Fruit fly (Drosophila melanogaster) whole organism, prepupa: Measurements from ENCODE around the gene CG34328.

Source experiments
- Blimp-1 ChIP-seq: fragments of 200-800 bp; sonication (Bioruptor generic); optimal IDR thresholded peaks from 3 replicates; lab custom pipeline; 2017; ENCODE audit warnings: missing biosample characterization, missing genetic modification characterization, mild to moderate bottlenecking, moderate library complexity, missing genetic modification reagents
- CG10631 ChIP-seq: fragments of 200-800 bp; sonication (Bioruptor generic); optimal IDR thresholded peaks from 2 replicates; lab custom pipeline; 2016; ENCODE audit warnings: missing biosample characterization, missing genetic modification characterization
- CG10669 ChIP-seq: fragments of 200-800 bp; sonication (Bioruptor generic); optimal IDR thresholded peaks from 3 replicates; lab custom pipeline; 2018; ENCODE audit warnings: missing biosample characterization, mild to moderate bottlenecking, missing genetic modification characterization, moderate library complexity
- CG11294 ChIP-seq: fragments of 200-800 bp; sonication (Bioruptor generic); IDR thresholded peaks from 2 replicates; pipeline ENCODE4 v1.3.6; 2022; ENCODE audit warnings: missing biosample characterization, missing genetic modification characterization
- CG11762 ChIP-seq: fragments of 200-800 bp; sonication (Bioruptor generic); optimal IDR thresholded peaks from 3 replicates; lab custom pipeline; 2016; ENCODE audit warnings: missing biosample characterization, missing genetic modification characterization; ENCODE audit not compliant: insufficient read depth
- CG15336 ChIP-seq: fragments of 200-800 bp; sonication (Bioruptor generic); IDR thresholded peaks from 2 replicates; pipeline ENCODE4 v1.3.6; 2022; ENCODE audit warnings: missing biosample characterization, missing genetic modification characterization
- CG1621 ChIP-seq: fragments of 200-800 bp; sonication (Bioruptor generic); optimal IDR thresholded peaks from 3 replicates; lab custom pipeline; 2018; ENCODE audit warnings: missing biosample characterization, mild to moderate bottlenecking, missing genetic modification characterization
- CG16779 ChIP-seq: fragments of 200-800 bp; sonication (Bioruptor generic); optimal IDR thresholded peaks from 3 replicates; lab custom pipeline; 2017; ENCODE audit warnings: missing biosample characterization, mild to moderate bottlenecking, missing genetic modification characterization
- CG32006 ChIP-seq: fragments of 200-800 bp; sonication (Bioruptor generic); optimal IDR thresholded peaks from 3 replicates; lab custom pipeline; 2017; ENCODE audit warnings: missing biosample characterization, mild to moderate bottlenecking, missing genetic modification characterization
- CG34406 ChIP-seq: fragments of 200-800 bp; sonication (Bioruptor generic); optimal IDR thresholded peaks from 3 replicates; lab custom pipeline; 2016; ENCODE audit warnings: missing biosample characterization, missing genetic modification characterization
- CG3919 ChIP-seq: fragments of 200-800 bp; sonication (Bioruptor generic); optimal IDR thresholded peaks from 3 replicates; lab custom pipeline; 2016; ENCODE audit warnings: missing biosample characterization, missing genetic modification characterization
- CG4318 ChIP-seq: fragments of 200-800 bp; sonication (Bioruptor generic); optimal IDR thresholded peaks from 3 replicates; lab custom pipeline; 2017; ENCODE audit warnings: missing biosample characterization, mild to moderate bottlenecking, missing genetic modification characterization
- CG6163 ChIP-seq: fragments of 200-800 bp; sonication (Bioruptor generic); IDR thresholded peaks from 3 replicates; pipeline ENCODE4 v1.3.6; 2022; ENCODE audit warnings: missing biosample characterization, missing genetic modification characterization
- CG6276 ChIP-seq: fragments of 200-800 bp; sonication (Bioruptor generic); optimal IDR thresholded peaks from 2 replicates; lab custom pipeline; 2017; ENCODE audit warnings: missing biosample characterization, mild to moderate bottlenecking, missing genetic modification characterization
- CG6792 ChIP-seq: fragments of 200-800 bp; sonication (Bioruptor generic); optimal IDR thresholded peaks from 3 replicates; lab custom pipeline; 2016; ENCODE audit warnings: missing biosample characterization, missing genetic modification characterization
- CG6808 ChIP-seq: fragments of 200-800 bp; sonication (Bioruptor generic); optimal IDR thresholded peaks from 3 replicates; lab custom pipeline; 2017; ENCODE audit warnings: missing biosample characterization, missing genetic modification characterization, mild to moderate bottlenecking, moderate library complexity, missing genetic modification reagents
- CG7368 ChIP-seq: fragments of 200-800 bp; sonication (Bioruptor generic); optimal IDR thresholded peaks from 3 replicates; lab custom pipeline; 2016; ENCODE audit warnings: missing biosample characterization, missing genetic modification characterization
- CG8319 ChIP-seq: fragments of 200-800 bp; sonication (Bioruptor generic); optimal IDR thresholded peaks from 3 replicates; lab custom pipeline; 2016; ENCODE audit warnings: missing biosample characterization, missing genetic modification characterization
- CG8632 ChIP-seq: fragments of 200-800 bp; sonication (Bioruptor generic); optimal IDR thresholded peaks from 3 replicates; lab custom pipeline; 2016; ENCODE audit warnings: missing biosample characterization, missing genetic modification characterization
- Eip75B ChIP-seq: fragments of 200-800 bp; sonication (Bioruptor generic); optimal IDR thresholded peaks from 3 replicates; lab custom pipeline; 2016; ENCODE audit warnings: missing biosample characterization, missing genetic modification characterization
- Eip78C ChIP-seq: fragments of 200-800 bp; sonication (Bioruptor generic); peaks from one replicate; lab custom pipeline; 2016; ENCODE audit warnings: missing biosample characterization, missing genetic modification characterization
- Eip93F ChIP-seq: fragments of 200-800 bp; sonication (Bioruptor generic); optimal IDR thresholded peaks from 2 replicates; lab custom pipeline; 2016; ENCODE audit warnings: missing biosample characterization, mild to moderate bottlenecking, missing genetic modification characterization
- Ets21C ChIP-seq: fragments of 200-800 bp; sonication (Bioruptor generic); optimal IDR thresholded peaks from 3 replicates; lab custom pipeline; 2016; ENCODE audit warnings: missing biosample characterization, missing genetic modification characterization
- Ets96B ChIP-seq: fragments of 200-800 bp; optimal IDR thresholded peaks from 2 replicates; lab custom pipeline; 2019; ENCODE audit warnings: missing biosample characterization, mild to moderate bottlenecking, missing genetic modification characterization, moderate library complexity
- Hr38 ChIP-seq: sonication (Bioruptor generic); optimal IDR thresholded peaks from 2 replicates; lab custom pipeline; 2016; ENCODE audit warnings: missing biosample characterization, missing genetic modification characterization
- Hr39 ChIP-seq: fragments of 200-800 bp; sonication (Bioruptor generic); optimal IDR thresholded peaks from 2 replicates; lab custom pipeline; 2016; ENCODE audit warnings: missing biosample characterization, missing genetic modification characterization
- Hr4 ChIP-seq: fragments of 200-800 bp; sonication (Bioruptor generic); optimal IDR thresholded peaks from 3 replicates; lab custom pipeline; 2016; ENCODE audit warnings: missing biosample characterization, missing genetic modification characterization
- Lpt ChIP-seq: fragments of 200-800 bp; sonication (Bioruptor generic); optimal IDR thresholded peaks from 3 replicates; lab custom pipeline; 2016; ENCODE audit warnings: missing biosample characterization, missing genetic modification characterization
- OdsH ChIP-seq: fragments of 200-800 bp; sonication (Bioruptor generic); optimal IDR thresholded peaks from 3 replicates; lab custom pipeline; 2016; ENCODE audit warnings: missing biosample characterization, missing genetic modification characterization
- Sox15 ChIP-seq: fragments of 200-800 bp; sonication (Bioruptor generic); optimal IDR thresholded peaks from 3 replicates; lab custom pipeline; 2016; ENCODE audit warnings: missing biosample characterization, missing genetic modification characterization
- achi ChIP-seq: fragments of 200-800 bp; sonication (Bioruptor generic); optimal IDR thresholded peaks from 3 replicates; lab custom pipeline; 2016; ENCODE audit warnings: missing biosample characterization, missing genetic modification characterization
- cyc ChIP-seq: fragments of 200-800 bp; sonication (Bioruptor generic); optimal IDR thresholded peaks from 3 replicates; lab custom pipeline; 2016; ENCODE audit warnings: missing biosample characterization, missing genetic modification characterization
- dsx ChIP-seq: fragments of 200-800 bp; optimal IDR thresholded peaks from 3 replicates; lab custom pipeline; 2019; ENCODE audit warnings: missing biosample characterization, mild to moderate bottlenecking, missing genetic modification characterization, moderate library complexity; ENCODE audit not compliant: poor library complexity, severe bottlenecking
- eg ChIP-seq: fragments of 200-800 bp; sonication (Bioruptor generic); IDR thresholded peaks from 3 replicates; pipeline ENCODE4 v1.3.6; 2022; ENCODE audit warnings: missing biosample characterization, missing genetic modification characterization
- esn ChIP-seq: fragments of 200-800 bp; sonication (Bioruptor generic); optimal IDR thresholded peaks from 2 replicates; lab custom pipeline; 2016; ENCODE audit warnings: missing biosample characterization, mild to moderate bottlenecking, missing genetic modification characterization, moderate library complexity
- fd59A ChIP-seq: fragments of 200-800 bp; sonication (Bioruptor generic); optimal IDR thresholded peaks from 2 replicates; lab custom pipeline; 2017; ENCODE audit warnings: missing biosample characterization, mild to moderate bottlenecking, missing genetic modification characterization, missing genetic modification reagents
- fd85E ChIP-seq: fragments of 200-800 bp; sonication (Bioruptor generic); optimal IDR thresholded peaks from 3 replicates; lab custom pipeline; 2016; ENCODE audit warnings: missing biosample characterization, missing genetic modification characterization
- fkh ChIP-seq: fragments of 200-800 bp; sonication (Bioruptor generic); optimal IDR thresholded peaks from 3 replicates; lab custom pipeline; 2017; ENCODE audit warnings: missing biosample characterization, mild to moderate bottlenecking, missing genetic modification characterization, moderate library complexity
- lz ChIP-seq: fragments of 200-800 bp; sonication (Bioruptor generic); optimal IDR thresholded peaks from 3 replicates; lab custom pipeline; 2016; ENCODE audit warnings: missing biosample characterization, missing genetic modification characterization
- net ChIP-seq: fragments of 200-800 bp; sonication (Bioruptor generic); optimal IDR thresholded peaks from 3 replicates; lab custom pipeline; 2016; ENCODE audit warnings: missing biosample characterization, missing genetic modification characterization
- salr ChIP-seq, 2 experiments: fragments of 200-800 bp; sonication (Bioruptor generic); optimal IDR thresholded peaks; 3 replicates each; lab custom pipeline; 2016 to 2018; ENCODE audit warnings: missing biosample characterization in 2 of 2, missing genetic modification characterization in 2 of 2, mild to moderate bottlenecking in 1 of 2
- spab ChIP-seq: fragments of 200-800 bp; sonication (Bioruptor generic); optimal IDR thresholded peaks from 2 replicates; lab custom pipeline; 2017; ENCODE audit warnings: missing biosample characterization, mild to moderate bottlenecking, missing genetic modification characterization, missing genetic modification reagents
- ss ChIP-seq, 2 experiments: fragments of 200-800 bp; sonication (Bioruptor generic); optimal IDR thresholded peaks; 2 replicates in 1 of 2; 3 replicates in 1 of 2; lab custom pipeline; 2017 to 2018; ENCODE audit warnings: mild to moderate bottlenecking in 2 of 2, missing biosample characterization in 2 of 2, missing genetic modification characterization in 2 of 2, moderate library complexity in 1 of 2
- svp ChIP-seq: fragments of 200-800 bp; sonication (Bioruptor generic); peaks from one replicate; lab custom pipeline; 2016; ENCODE audit warnings: missing biosample characterization, missing genetic modification characterization
- topi ChIP-seq: fragments of 200-800 bp; sonication (Bioruptor generic); optimal IDR thresholded peaks from 3 replicates; lab custom pipeline; 2016; ENCODE audit warnings: missing biosample characterization, missing genetic modification characterization
- vri ChIP-seq: fragments of 200-800 bp; sonication (Bioruptor generic); optimal IDR thresholded peaks from 3 replicates; lab custom pipeline; 2016; ENCODE audit warnings: missing biosample characterization, mild to moderate bottlenecking, missing genetic modification characterization

CG34328 gene

DNA sequence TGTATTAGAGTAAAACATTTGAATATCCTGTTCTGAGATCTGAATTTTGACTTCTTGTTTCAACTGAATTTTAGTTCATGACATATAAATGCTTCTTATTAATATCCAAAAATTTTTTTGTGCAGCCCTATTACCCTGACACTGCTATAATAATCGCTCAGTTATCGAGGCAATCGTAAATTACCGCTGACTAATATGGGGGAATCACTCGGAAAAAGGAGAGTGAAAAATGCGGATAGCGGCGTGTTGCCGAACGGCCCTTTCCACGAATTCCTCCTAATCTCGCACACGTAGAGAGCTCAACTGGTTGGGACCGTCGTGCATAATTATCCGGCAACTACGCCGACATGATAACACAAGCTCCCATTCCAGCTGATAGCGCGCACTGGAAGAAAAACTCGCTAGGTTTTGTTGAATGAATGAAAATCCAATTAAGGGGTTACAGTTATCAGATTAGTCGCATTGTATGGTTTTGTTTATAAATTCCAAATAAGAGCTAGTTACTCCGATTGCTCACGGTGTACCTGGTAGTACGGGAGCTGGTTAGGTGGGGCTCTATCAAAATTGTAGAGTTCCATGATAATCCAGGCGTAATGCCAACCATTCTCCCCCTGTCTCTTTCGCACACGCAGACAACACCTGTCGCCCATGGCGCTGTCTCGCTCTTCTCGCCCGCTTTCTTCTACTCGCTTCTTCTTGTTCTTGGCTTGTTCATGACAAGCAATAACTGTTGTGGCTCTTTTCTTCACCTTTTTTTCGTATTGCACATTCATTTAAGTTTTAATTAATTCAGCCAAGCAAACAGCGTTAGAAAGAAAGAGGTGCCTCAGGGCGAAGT is 31.8 kb downstream of the CG34328 start (continued):
- TF ChIP-seq fd85E (no peak), CG6276 (GFP tag; lab: Kevin White, UChicago) (peak; percentile 37), Blimp-1 (GFP tag; lab: Kevin White, UChicago) (no peak), OdsH (GFP tag; lab: Kevin White, UChicago) (peak; percentile 38), CG6792 (GFP tag; lab: Kevin White, UChicago) (peak; percentile 34), lz (GFP tag; lab: Kevin White, UChicago) (peak; percentile 30), salr (GFP tag; optimal IDR thresholded peaks at IDR 0.05; lab: Kevin White, UChicago) (peak; percentile 35 to 41), Lpt (GFP tag; lab: Kevin White, UChicago) (no peak), fd59A (GFP tag; lab: Kevin White, UChicago) (peak; percentile 31), svp (GFP tag; lab: Kevin White, UChicago) (peak; percentile 88), achi (GFP tag; lab: Kevin White, UChicago) (peak; percentile 42), Ets21C (no peak), ss (GFP tag; optimal IDR thresholded peaks at IDR 0.05; lab: Kevin White, UChicago) (no peak), esn (peak; percentile 47), topi (GFP tag; lab: Kevin White, UChicago) (peak; percentile 31), cyc (GFP tag; lab: Kevin White, UChicago) (peak; percentile 45), Eip75B (GFP tag; lab: Kevin White, UChicago) (peak; percentile 2), eg (peak; percentile 86), CG8632 (GFP tag; lab: Kevin White, UChicago) (peak; percentile 22), Ets96B (tag; lab: Kevin White, UChicago) (no peak), CG16779 (tag; lab: Kevin White, UChicago) (no peak), Hr39 (peak; percentile 10), CG8319 (GFP tag; lab: Kevin White, UChicago) (no peak), CG6808 (GFP tag; lab: Kevin White, UChicago) (no peak), CG10669 (peak; percentile 47)

DNA sequence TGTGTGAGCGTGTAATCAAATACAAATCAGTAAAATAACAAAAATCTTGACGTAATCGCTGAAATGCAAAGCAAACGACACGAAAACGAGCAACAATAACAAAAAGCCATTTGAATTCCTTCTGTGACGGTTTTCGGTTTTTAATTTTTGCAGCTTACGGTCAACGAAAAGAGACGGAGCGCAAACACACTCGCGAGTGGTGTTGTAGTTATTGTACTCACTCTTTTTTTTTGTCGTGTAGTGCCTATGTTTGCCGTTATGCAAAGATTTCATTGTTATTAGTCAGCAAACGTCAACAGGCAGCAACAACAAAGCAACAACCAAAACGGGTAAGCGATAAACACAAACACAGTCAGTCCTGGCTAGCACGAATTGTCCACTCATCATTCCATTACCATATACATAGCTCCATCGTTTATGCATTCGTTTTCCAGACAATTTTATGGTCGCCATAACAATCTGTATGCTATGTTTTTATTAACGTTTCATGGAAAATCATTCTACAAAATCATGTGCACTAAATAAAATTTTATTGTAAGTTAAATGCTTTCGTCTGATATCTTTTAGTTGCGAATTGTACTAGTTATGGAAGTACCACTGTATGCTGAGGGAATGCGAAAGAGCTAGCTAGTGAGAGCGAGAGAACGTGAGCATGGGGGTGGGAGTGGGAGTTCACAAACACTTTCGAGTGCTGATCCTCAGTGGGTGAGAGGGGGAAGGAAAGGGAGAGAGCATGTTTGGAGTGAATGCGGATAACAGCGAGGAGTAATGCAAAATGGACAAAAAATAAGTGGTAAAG is 32.8 kb downstream of the CG34328 start:
- TF ChIP-seq spab (GFP tag; lab: Kevin White, UChicago) (peak; percentile 16), cyc (GFP tag; lab: Kevin White, UChicago) (peak; percentile 67), CG1621 (tag; lab: Kevin White, UChicago) (peak; percentile 15), fkh (GFP tag; lab: Kevin White, UChicago) (peak; percentile 67), CG7368 (GFP tag; lab: Kevin White, UChicago) (no peak), CG10631 (GFP tag; lab: Kevin White, UChicago) (peak; percentile 11), CG32006 (GFP tag; lab: Kevin White, UChicago) (peak; percentile 73), lz (GFP tag; lab: Kevin White, UChicago) (peak; percentile 76), Eip93F (no peak), CG3919 (GFP tag; lab: Kevin White, UChicago) (peak; percentile 0), Hr4 (GFP tag; lab: Kevin White, UChicago) (peak; percentile 78), CG11762 (peak; percentile 34), Hr39 (peak; percentile 71), CG34406 (GFP tag; lab: Kevin White, UChicago) (peak; percentile 18), Eip78C (peak; percentile 93), Sox15 (GFP tag; lab: Kevin White, UChicago) (no peak), CG15336 (GFP tag; lab: Robert Waterston, UW) (peak; percentile 90), net (GFP tag; lab: Kevin White, UChicago) (peak; percentile 37), Hr38 (GFP tag; lab: Kevin White, UChicago) (no peak), CG11294 (GFP tag; lab: Robert Waterston, UW) (peak; percentile 72; the same call in 1 of the 2 replicates), CG6163 (GFP tag; lab: Robert Waterston, UW) (peak; percentile 70), CG6276 (GFP tag; lab: Kevin White, UChicago) (peak; percentile 73), eg (peak; percentile 77), dsx (GFP tag; lab: Kevin White, UChicago) (peak; percentile 69), topi (GFP tag; lab: Kevin White, UChicago) (peak; percentile 78), CG6792 (GFP tag; lab: Kevin White, UChicago) (peak; percentile 44), vri (GFP tag; lab: Kevin White, UChicago) (peak; percentile 37), CG4318 (GFP tag; lab: Kevin White, UChicago) (peak; percentile 51), Eip75B (GFP tag; lab: Kevin White, UChicago) (peak; percentile 50), CG16779 (tag; lab: Kevin White, UChicago) (peak; percentile 27)
